Worm (Caenorhabditis elegans) whole organism, late embryonic: Measurements from ENCODE around the gene irk-3.

Experiments
- T23F11.4 ChIP-seq: fragments of 200-800 bp; sonication (Bioruptor generic); optimal IDR thresholded peaks from 2 replicates; lab custom pipeline; 2018; ENCODE audit warnings: mild to moderate bottlenecking, missing genetic modification characterization, missing compliant biosample characterization
- ahr-1 ChIP-seq: sonication (generic microtip); optimal IDR thresholded peaks from 2 replicates; lab custom pipeline; 2016; ENCODE audit warnings: missing genetic modification characterization, missing compliant biosample characterization
- ama-1 ChIP-seq: fragments of 150-350 bp; optimal IDR thresholded peaks from 2 replicates; lab custom pipeline; 2014
- ceh-34 ChIP-seq: sonication (generic microtip); optimal IDR thresholded peaks from 2 replicates; lab custom pipeline; 2016; ENCODE audit warnings: mild to moderate bottlenecking, missing genetic modification characterization, missing compliant biosample characterization
- ets-4 ChIP-seq: sonication (generic microtip); optimal IDR thresholded peaks from 2 replicates; lab custom pipeline; 2016; ENCODE audit warnings: missing genetic modification characterization, missing compliant biosample characterization
- fkh-10 ChIP-seq: fragments of 150-350 bp; optimal IDR thresholded peaks from 2 replicates; lab custom pipeline; 2014; ENCODE audit warnings: missing biosample characterization, missing genetic modification reagents, missing genetic modification characterization
- nhr-11 ChIP-seq: fragments of 150-350 bp; optimal IDR thresholded peaks from 2 replicates; lab custom pipeline; 2014; ENCODE audit warnings: missing biosample characterization, missing genetic modification characterization
- pha-2 ChIP-seq: sonication (generic microtip); optimal IDR thresholded peaks from 2 replicates; lab custom pipeline; 2017; ENCODE audit warnings: mild to moderate bottlenecking, missing genetic modification characterization, missing compliant biosample characterization
- pqm-1 ChIP-seq: sonication (generic microtip); optimal IDR thresholded peaks from 2 replicates; lab custom pipeline; 2016; ENCODE audit warnings: missing genetic modification characterization, missing compliant biosample characterization
- sdc-2 ChIP-seq: sonication (generic microtip); optimal IDR thresholded peaks from 2 replicates; lab custom pipeline; 2016; ENCODE audit warnings: missing genotype, missing genetic modification characterization, missing compliant biosample characterization
- tbx-2 ChIP-seq: sonication (generic microtip); optimal IDR thresholded peaks from 2 replicates; lab custom pipeline; 2016; ENCODE audit warnings: missing genetic modification characterization, missing compliant biosample characterization
- tbx-7 ChIP-seq: sonication (generic microtip); optimal IDR thresholded peaks from 2 replicates; lab custom pipeline; 2016; ENCODE audit warnings: missing genotype, missing genetic modification characterization, missing compliant biosample characterization
- ztf-16 ChIP-seq: sonication (generic microtip); optimal IDR thresholded peaks from 2 replicates; lab custom pipeline; 2017; ENCODE audit warnings: missing genetic modification characterization, missing compliant biosample characterization

ce11 chrX:14349690-14350168, 20.5 kb downstream of the irk-3 start, which contains the start of gene wdr-5.2:
- no peak for TF ChIP-seq T23F11.4 (GFP tag; lab: Kevin White, UChicago)
- no peak for TF ChIP-seq ztf-16 (tag; lab: Kevin White, UChicago)
- TF ChIP-seq ama-1 = no peak
- TF ChIP-seq tbx-7 (tag; lab: Kevin White, UChicago) = no peak
- no peak for TF ChIP-seq tbx-2 (tag; lab: Kevin White, UChicago)
- TF ChIP-seq ets-4 (tag; lab: Kevin White, UChicago) = no peak
- no peak for TF ChIP-seq nhr-11 (tag; lab: Kevin White, UChicago)
- TF ChIP-seq ceh-34 (tag; lab: Kevin White, UChicago) = no peak
- no peak for TF ChIP-seq fkh-10 (GFP tag; lab: Kevin White, UChicago)
- TF ChIP-seq sdc-2 (tag; lab: Kevin White, UChicago) = no peak
- no peak for TF ChIP-seq pha-2 (tag; lab: Kevin White, UChicago)
- no peak for TF ChIP-seq ahr-1 (tag; lab: Kevin White, UChicago)
- TF ChIP-seq pqm-1 (tag; lab: Kevin White, UChicago) = no peak
